Worm (Caenorhabditis elegans) whole organism, young adult: ENCODE measurements around the gene C25A8.1.

Experiments used
- B0261.1 ChIP-seq: sonication (generic microtip); optimal IDR thresholded peaks from 2 replicates; lab custom pipeline; 2016; ENCODE audit warnings: mild to moderate bottlenecking, missing genetic modification characterization, moderate library complexity, missing compliant biosample characterization
- C17E4.6 ChIP-seq: fragments of 200-800 bp; sonication (Bioruptor generic); IDR thresholded peaks from 2 replicates; pipeline ENCODE4 v1.3.6; 2022; ENCODE audit warnings: missing genetic modification reagents, missing genetic modification characterization, missing compliant biosample characterization
- F49E8.2 ChIP-seq: sonication (generic microtip); optimal IDR thresholded peaks from 3 replicates; lab custom pipeline; 2017; ENCODE audit warnings: missing genetic modification characterization, mild to moderate bottlenecking, missing compliant biosample characterization, antibody characterized with exemption, moderate library complexity; ENCODE audit not compliant: insufficient read depth
- F57C9.4 ChIP-seq: sonication (generic microtip); optimal IDR thresholded peaks from 2 replicates; lab custom pipeline; 2017; ENCODE audit warnings: mild to moderate bottlenecking, missing genetic modification characterization, missing compliant biosample characterization
- K12H6.12 ChIP-seq: fragments of 200-800 bp; sonication (Bioruptor generic); optimal IDR thresholded peaks from 2 replicates; lab custom pipeline; 2018; ENCODE audit warnings: mild to moderate bottlenecking, missing genetic modification characterization, missing compliant biosample characterization
- T07F8.4 ChIP-seq: sonication (generic microtip); optimal IDR thresholded peaks from 2 replicates; lab custom pipeline; 2016; ENCODE audit warnings: mild to moderate bottlenecking, missing genetic modification characterization, moderate library complexity, missing compliant biosample characterization
- Y53G8AR.9 ChIP-seq: fragments of 200-800 bp; sonication (Bioruptor generic); conservative IDR thresholded peaks from 2 replicates; pipeline ENCODE4 v1.3.6; 2022; ENCODE audit warnings: missing genetic modification reagents, missing genetic modification characterization, missing compliant biosample characterization
- akir-1 ChIP-seq: fragments of 200-800 bp; sonication (Bioruptor generic); optimal IDR thresholded peaks from 2 replicates; lab custom pipeline; 2018; ENCODE audit warnings: mild to moderate bottlenecking, missing genetic modification characterization, moderate library complexity, missing compliant biosample characterization
- atf-7 ChIP-seq: sonication (generic microtip); optimal IDR thresholded peaks from 2 replicates; lab custom pipeline; 2017; ENCODE audit warnings: mild to moderate bottlenecking, missing genetic modification characterization, missing compliant biosample characterization
- athp-1 ChIP-seq: sonication (generic microtip); optimal IDR thresholded peaks from 2 replicates; lab custom pipeline; 2017; ENCODE audit warnings: mild to moderate bottlenecking, missing genetic modification characterization, missing compliant biosample characterization
- attf-5 ChIP-seq: fragments of 200-800 bp; sonication (Bioruptor generic); optimal IDR thresholded peaks from 2 replicates; lab custom pipeline; 2018; ENCODE audit warnings: mild to moderate bottlenecking, missing genetic modification characterization, missing compliant biosample characterization
- bed-1 ChIP-seq: fragments of 200-800 bp; sonication (Bioruptor generic); IDR thresholded peaks from 2 replicates; pipeline ENCODE4 v1.3.6; 2022; ENCODE audit warnings: missing genetic modification reagents, missing genetic modification characterization, missing compliant biosample characterization
- bed-2 ChIP-seq: fragments of 200-800 bp; sonication (Bioruptor generic); IDR thresholded peaks from 2 replicates; pipeline ENCODE4 v1.3.6; 2022; ENCODE audit warnings: missing genetic modification reagents, missing genetic modification characterization, missing compliant biosample characterization
- cebp-1 ChIP-seq, 2 experiments: fragments of 200-800 bp in 1 of 2; sonication (Bioruptor generic) in 1 of 2; sonication (generic microtip) in 1 of 2; IDR thresholded peaks in 1 of 2; optimal IDR thresholded peaks in 1 of 2; 2 replicates each; pipeline versions ENCODE4 v1.3.6 to Lab custom; 2017 to 2022; ENCODE audit warnings: missing compliant biosample characterization in 2 of 2, missing genetic modification characterization in 2 of 2, mild to moderate bottlenecking in 1 of 2, missing genetic modification reagents in 1 of 2, moderate library complexity in 1 of 2
- ceh-100 ChIP-seq: fragments of 200-800 bp; sonication (Bioruptor generic); IDR thresholded peaks from 2 replicates; pipeline ENCODE4 v1.3.6; 2022; ENCODE audit warnings: missing genetic modification reagents, missing genetic modification characterization, missing compliant biosample characterization
- ceh-27 ChIP-seq: fragments of 200-800 bp; sonication (Bioruptor generic); optimal IDR thresholded peaks from 2 replicates; lab custom pipeline; 2018; ENCODE audit warnings: mild to moderate bottlenecking, missing genetic modification characterization, moderate library complexity, missing compliant biosample characterization
- ceh-58 ChIP-seq: fragments of 200-800 bp; sonication (Bioruptor generic); IDR thresholded peaks from 2 replicates; pipeline ENCODE4 v1.3.6; 2022; ENCODE audit warnings: missing genetic modification characterization, missing compliant biosample characterization
- die-1 ChIP-seq: sonication (generic microtip); optimal IDR thresholded peaks from 2 replicates; lab custom pipeline; 2016; ENCODE audit warnings: missing genotype, mild to moderate bottlenecking, missing genetic modification characterization, missing compliant biosample characterization
- dox-1 ChIP-seq: fragments of 200-800 bp; sonication (Bioruptor generic); IDR thresholded peaks from 2 replicates; pipeline ENCODE4 v1.3.6; 2022; ENCODE audit warnings: missing genetic modification reagents, missing genetic modification characterization, missing compliant biosample characterization
- dpff-1 ChIP-seq: sonication (generic microtip); optimal IDR thresholded peaks from 2 replicates; lab custom pipeline; 2017; ENCODE audit warnings: mild to moderate bottlenecking, missing genetic modification characterization, missing compliant biosample characterization
- egrh-3 ChIP-seq: fragments of 200-800 bp; sonication (Bioruptor generic); IDR thresholded peaks from 2 replicates; pipeline ENCODE4 v1.3.6; 2022; ENCODE audit warnings: missing genetic modification reagents, missing genetic modification characterization, missing compliant biosample characterization
- ets-4 ChIP-seq: fragments of 200-800 bp; sonication (Bioruptor generic); optimal IDR thresholded peaks from 2 replicates; lab custom pipeline; 2018; ENCODE audit warnings: mild to moderate bottlenecking, missing genetic modification characterization, missing compliant biosample characterization
- hmg-1.2 ChIP-seq: fragments of 200-800 bp; sonication (Bioruptor generic); IDR thresholded peaks from 2 replicates; pipeline ENCODE4 v1.3.6; 2022; ENCODE audit warnings: missing genetic modification reagents, missing genetic modification characterization, missing compliant biosample characterization
- lsy-27 ChIP-seq: sonication (generic microtip); optimal IDR thresholded peaks from 2 replicates; lab custom pipeline; 2017; ENCODE audit warnings: missing genetic modification characterization, mild to moderate bottlenecking, missing compliant biosample characterization, antibody characterized with exemption, missing genotype, borderline replicate concordance; ENCODE audit not compliant: insufficient read depth
- madf-10 ChIP-seq: sonication (generic microtip); optimal IDR thresholded peaks from 2 replicates; lab custom pipeline; 2016; ENCODE audit warnings: mild to moderate bottlenecking, missing genetic modification characterization, missing compliant biosample characterization
- madf-6 ChIP-seq: fragments of 200-800 bp; sonication (Bioruptor generic); IDR thresholded peaks from 2 replicates; pipeline ENCODE4 v1.3.6; 2022; ENCODE audit warnings: missing genetic modification reagents, missing genetic modification characterization, missing compliant biosample characterization
- mes-4 ChIP-seq: sonication (generic microtip); optimal IDR thresholded peaks from 2 replicates; lab custom pipeline; 2016; ENCODE audit warnings: missing genotype, missing genetic modification characterization, missing compliant biosample characterization
- nfyb-1 ChIP-seq: fragments of 200-800 bp; sonication (Bioruptor generic); IDR thresholded peaks from 2 replicates; pipeline ENCODE4 v1.3.6; 2022; ENCODE audit warnings: missing genetic modification reagents, missing genetic modification characterization, missing compliant biosample characterization
- nhr-120 ChIP-seq: fragments of 200-800 bp; sonication (Bioruptor generic); IDR thresholded peaks from 2 replicates; pipeline ENCODE4 v1.3.6; 2022; ENCODE audit warnings: missing genetic modification characterization, missing compliant biosample characterization
- pbrm-1 ChIP-seq: fragments of 200-800 bp; sonication (Bioruptor generic); IDR thresholded peaks from 2 replicates; pipeline ENCODE4 v1.3.6; 2022; ENCODE audit warnings: missing genetic modification reagents, missing genetic modification characterization, missing compliant biosample characterization
- rcor-1 ChIP-seq: fragments of 200-800 bp; sonication (Bioruptor generic); IDR thresholded peaks from 2 replicates; pipeline ENCODE4 v1.3.6; 2022; ENCODE audit warnings: missing genetic modification reagents, missing genetic modification characterization, missing compliant biosample characterization
- repo-1 ChIP-seq: sonication (generic microtip); optimal IDR thresholded peaks from 2 replicates; lab custom pipeline; 2017; ENCODE audit warnings: mild to moderate bottlenecking, missing genetic modification characterization, missing compliant biosample characterization
- rpc-1 ChIP-seq, 2 experiments: fragments of 150-350 bp in 1 of 2; sonication (generic microtip) in 1 of 2; optimal IDR thresholded peaks; 2 replicates each; lab custom pipeline; 2014 to 2018; ENCODE audit warnings: missing biosample characterization in 1 of 2, missing genetic modification characterization in 1 of 2, missing genetic modification reagents in 1 of 2, missing genotype in 1 of 2
- sdz-38 ChIP-seq: sonication (generic microtip); optimal IDR thresholded peaks from 2 replicates; lab custom pipeline; 2016; ENCODE audit warnings: missing genotype, missing genetic modification characterization, missing compliant biosample characterization
- sea-2 ChIP-seq: fragments of 200-800 bp; sonication (Bioruptor generic); IDR thresholded peaks from 2 replicates; pipeline ENCODE4 v1.3.6; 2022; ENCODE audit warnings: missing genetic modification characterization, missing compliant biosample characterization
- snpc-1.3 ChIP-seq: sonication (generic microtip); optimal IDR thresholded peaks from 2 replicates; lab custom pipeline; 2017; ENCODE audit warnings: missing genetic modification characterization, mild to moderate bottlenecking, missing compliant biosample characterization, antibody characterized with exemption, moderate library complexity, missing genotype, missing genetic modification reagents; ENCODE audit not compliant: insufficient read depth
- somi-1 ChIP-seq: fragments of 200-800 bp; sonication (Bioruptor generic); optimal IDR thresholded peaks from 2 replicates; lab custom pipeline; 2018; ENCODE audit warnings: mild to moderate bottlenecking, missing genetic modification characterization, missing compliant biosample characterization
- tbp1 ChIP-seq: fragments of 200-800 bp; sonication (Bioruptor generic); optimal IDR thresholded peaks from 2 replicates; lab custom pipeline; 2018; ENCODE audit warnings: mild to moderate bottlenecking, missing genetic modification characterization, missing compliant biosample characterization
- tlf-1 ChIP-seq: fragments of 200-800 bp; sonication (Bioruptor generic); optimal IDR thresholded peaks from 2 replicates; lab custom pipeline; 2018; ENCODE audit warnings: mild to moderate bottlenecking, missing genetic modification characterization, missing compliant biosample characterization
- zfh-2 ChIP-seq: fragments of 200-800 bp; sonication (Bioruptor generic); conservative IDR thresholded peaks from 2 replicates; pipeline ENCODE4 v1.3.6; 2022; ENCODE audit warnings: missing genetic modification reagents, missing genetic modification characterization, missing compliant biosample characterization
- ztf-26 ChIP-seq: sonication (generic microtip); optimal IDR thresholded peaks from 2 replicates; lab custom pipeline; 2017; ENCODE audit warnings: missing genetic modification characterization, missing compliant biosample characterization
- ztf-6 ChIP-seq: fragments of 200-800 bp; sonication (Bioruptor generic); IDR thresholded peaks from 2 replicates; pipeline ENCODE4 v1.3.6; 2022; ENCODE audit warnings: missing genetic modification reagents, missing genetic modification characterization, missing compliant biosample characterization

The C25A8.1 gene

DNA sequence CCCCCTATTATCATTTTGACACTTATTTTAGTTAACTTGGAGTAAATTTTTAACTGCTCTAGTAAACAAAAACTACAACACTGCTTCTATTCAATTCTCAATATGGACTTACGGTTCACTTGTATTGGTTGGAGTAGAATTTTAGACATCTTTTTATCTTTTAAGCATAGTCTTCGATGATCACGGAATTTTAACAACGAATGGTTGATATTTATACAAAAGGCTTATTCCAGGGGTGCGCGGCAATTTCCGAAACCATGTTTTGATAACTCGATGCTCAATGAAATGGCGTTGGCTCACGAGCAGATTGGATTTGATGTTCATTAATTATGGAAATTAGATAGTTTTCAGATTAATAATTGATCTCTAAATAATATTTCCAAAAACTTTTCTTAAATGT lies 32.5 kb downstream of the C25A8.1 start (continued):
- TF ChIP-seq rcor-1 (GFP tag; lab: Robert Waterston, UW) = peak; percentile 82
- TF ChIP-seq T07F8.4 = no peak
- TF ChIP-seq repo-1 (tag; lab: Kevin White, UChicago) = no peak
- TF ChIP-seq akir-1 (GFP tag; lab: Kevin White, UChicago) = no peak
- TF ChIP-seq zfh-2 (GFP tag; lab: Robert Waterston, UW) = no peak
- peak; percentile 79; the same call in 1 of the 2 replicates for TF ChIP-seq ceh-58 (GFP tag; lab: Robert Waterston, UW)
- 0 out of 2 replicates have a peak, but pooled peaks have one; percentile 72 for TF ChIP-seq bed-1 (GFP tag; lab: Robert Waterston, UW)
- TF ChIP-seq ceh-27 (GFP tag; lab: Kevin White, UChicago) = no peak
- no peak for TF ChIP-seq lsy-27 (tag; lab: Kevin White, UChicago)
- TF ChIP-seq atf-7 (tag; lab: Kevin White, UChicago) = peak; percentile 39
- TF ChIP-seq ceh-100 = peak; percentile 66; the same call in 1 of the 2 replicates
- TF ChIP-seq somi-1 (GFP tag; lab: Kevin White, UChicago) = no peak
- no peak for TF ChIP-seq attf-5
- TF ChIP-seq dpff-1 (tag; lab: Kevin White, UChicago) = no peak
- TF ChIP-seq Y53G8AR.9 = peak; percentile 94
- no peak for TF ChIP-seq cebp-1 (GFP tag; IDR thresholded peaks at IDR 0.05; lab: Robert Waterston, UW)
- peak; percentile 55 for TF ChIP-seq cebp-1 (tag; optimal IDR thresholded peaks at IDR 0.05; lab: Kevin White, UChicago)
- TF ChIP-seq F57C9.4 (tag; lab: Kevin White, UChicago) = peak; percentile 3
- TF ChIP-seq snpc-1.3 (tag; lab: Kevin White, UChicago) = no peak
- TF ChIP-seq bed-2 = no peak
- TF ChIP-seq C17E4.6 (GFP tag; lab: Robert Waterston, UW) = peak; percentile 57; the same call in 1 of the 2 replicates
- no peak for TF ChIP-seq ztf-6 (GFP tag; lab: Robert Waterston, UW)
- TF ChIP-seq rpc-1 (optimal IDR thresholded peaks at IDR 0.05; lab: Kevin White, UChicago) = no peak
- no peak for TF ChIP-seq rpc-1 (tag; optimal IDR thresholded peaks at IDR 0.05; lab: Kevin White, UChicago)
- no peak for TF ChIP-seq nfyb-1 (GFP tag; lab: Robert Waterston, UW)
- TF ChIP-seq K12H6.12 (tag; lab: Kevin White, UChicago) = no peak
- TF ChIP-seq athp-1 = peak; percentile 55
- no peak for TF ChIP-seq ztf-26 (tag; lab: Kevin White, UChicago)
- TF ChIP-seq hmg-1.2 (GFP tag; lab: Robert Waterston, UW) = peak; percentile 39; the same call in 1 of the 2 replicates
- TF ChIP-seq F49E8.2 (tag; lab: Kevin White, UChicago) = peak; percentile 87
- no peak for TF ChIP-seq dox-1 (GFP tag; lab: Robert Waterston, UW)
- peak; percentile 6 for TF ChIP-seq B0261.1
- no peak for TF ChIP-seq sdz-38
- TF ChIP-seq egrh-3 (GFP tag; lab: Robert Waterston, UW) = no peak
- peak; percentile 35 for TF ChIP-seq tbp1 (GFP tag; lab: Kevin White, UChicago)
- no peak for TF ChIP-seq sea-2 (GFP tag; lab: Robert Waterston, UW)
- peak; percentile 90 for TF ChIP-seq madf-6 (GFP tag; lab: Robert Waterston, UW)
- no peak for TF ChIP-seq ets-4
- TF ChIP-seq tlf-1 (GFP tag; lab: Kevin White, UChicago) = peak; percentile 42
- TF ChIP-seq nhr-120 (GFP tag; lab: Robert Waterston, UW) = no peak
- TF ChIP-seq mes-4 (tag; lab: Kevin White, UChicago) = peak; percentile 27
- TF ChIP-seq die-1 = peak; percentile 28
- TF ChIP-seq madf-10 (tag; lab: Kevin White, UChicago) = no peak
- TF ChIP-seq pbrm-1 (GFP tag; lab: Robert Waterston, UW) = peak; percentile 60; the same call in 1 of the 2 replicates
